Fruit fly (Drosophila melanogaster) whole organism, embryonic: ENCODE results near the gene ric8a.

ENCODE experiments used
- Aef1 ChIP-seq: fragments of 200-800 bp; sonication (Bioruptor generic); IDR thresholded peaks from 3 replicates; pipeline ENCODE4 v1.3.6; 2022; ENCODE audit warnings: missing biosample characterization, missing genetic modification characterization
- C15 ChIP-seq: fragments of 200-800 bp; sonication (Bioruptor generic); IDR thresholded peaks from 3 replicates; pipeline ENCODE4 v1.3.6; 2022; ENCODE audit warnings: missing biosample characterization, missing genetic modification characterization
- CG10147 ChIP-seq: fragments of 200-800 bp; sonication (Bioruptor generic); optimal IDR thresholded peaks from 2 replicates; lab custom pipeline; 2019; ENCODE audit warnings: missing biosample characterization, mild to moderate bottlenecking, missing genetic modification characterization, moderate library complexity
- CG10366 ChIP-seq: fragments of 200-800 bp; sonication (Bioruptor generic); IDR thresholded peaks from 2 replicates; pipeline ENCODE4 v1.3.6; 2022; ENCODE audit warnings: missing biosample characterization, missing genetic modification characterization
- CG12155 ChIP-seq: fragments of 200-800 bp; sonication (Bioruptor generic); optimal IDR thresholded peaks from 3 replicates; lab custom pipeline; 2016; ENCODE audit warnings: missing biosample characterization, missing genetic modification characterization
- CG12942 ChIP-seq: fragments of 200-800 bp; sonication (Bioruptor generic); optimal IDR thresholded peaks from 3 replicates; lab custom pipeline; 2016; ENCODE audit warnings: missing biosample characterization, missing genetic modification characterization
- CG13775 ChIP-seq: fragments of 200-800 bp; sonication (Bioruptor generic); optimal IDR thresholded peaks from 3 replicates; lab custom pipeline; 2017; ENCODE audit warnings: missing biosample characterization, mild to moderate bottlenecking, missing genetic modification characterization
- CG14860 ChIP-seq: fragments of 200-800 bp; sonication (Bioruptor generic); IDR thresholded peaks from 3 replicates; pipeline ENCODE4 v1.3.6; 2022; ENCODE audit warnings: missing biosample characterization, missing genetic modification characterization; ENCODE audit not compliant: partially characterized antibody
- CG17802 ChIP-seq: fragments of 200-800 bp; sonication (Bioruptor generic); optimal IDR thresholded peaks from 2 replicates; lab custom pipeline; 2018; ENCODE audit warnings: missing biosample characterization, mild to moderate bottlenecking, missing genetic modification characterization, moderate library complexity
- CG17912 ChIP-seq: fragments of 200-800 bp; sonication (Bioruptor generic); optimal IDR thresholded peaks from 2 replicates; lab custom pipeline; 2018; ENCODE audit warnings: missing biosample characterization, mild to moderate bottlenecking, missing genetic modification characterization
- CG31365 ChIP-seq: fragments of 200-800 bp; sonication (Bioruptor generic); optimal IDR thresholded peaks from 2 replicates; lab custom pipeline; 2018; ENCODE audit warnings: missing biosample characterization, mild to moderate bottlenecking, missing genetic modification characterization
- CG34224 ChIP-seq: fragments of 200-800 bp; sonication (Bioruptor generic); IDR thresholded peaks from 3 replicates; pipeline ENCODE4 v1.3.6; 2022; ENCODE audit warnings: missing biosample characterization, missing genetic modification characterization; ENCODE audit not compliant: partially characterized antibody
- CG3847 ChIP-seq: fragments of 200-800 bp; sonication (Bioruptor generic); IDR thresholded peaks from 2 replicates; pipeline ENCODE4 v1.3.6; 2022; ENCODE audit warnings: missing biosample characterization, missing genetic modification characterization
- CG4360 ChIP-seq: fragments of 200-800 bp; sonication (Bioruptor generic); IDR thresholded peaks from 2 replicates; pipeline ENCODE4 v1.3.6; 2022; ENCODE audit warnings: missing biosample characterization, missing genetic modification characterization
- CG5180 ChIP-seq: fragments of 200-800 bp; sonication (Bioruptor generic); optimal IDR thresholded peaks from 3 replicates; lab custom pipeline; 2017; ENCODE audit warnings: missing biosample characterization, missing genetic modification characterization, mild to moderate bottlenecking, moderate library complexity, missing genetic modification reagents
- CG6683 ChIP-seq: fragments of 200-800 bp; sonication (Bioruptor generic); optimal IDR thresholded peaks from 2 replicates; lab custom pipeline; 2017; ENCODE audit warnings: missing biosample characterization, mild to moderate bottlenecking, missing genetic modification characterization, missing genetic modification reagents
- CG7271 ChIP-seq: fragments of 200-800 bp; sonication (Bioruptor generic); optimal IDR thresholded peaks from 2 replicates; lab custom pipeline; 2018; ENCODE audit warnings: missing biosample characterization, mild to moderate bottlenecking, missing genetic modification characterization, moderate library complexity
- CG8089 ChIP-seq: fragments of 200-800 bp; sonication (Bioruptor generic); optimal IDR thresholded peaks from 3 replicates; lab custom pipeline; 2016; ENCODE audit warnings: missing biosample characterization, missing genetic modification characterization
- CG8478 ChIP-seq: fragments of >200 bp; optimal IDR thresholded peaks from 2 replicates; lab custom pipeline; 2018
- CG9437 ChIP-seq: fragments of 200-800 bp; sonication (Bioruptor generic); optimal IDR thresholded peaks from 2 replicates; lab custom pipeline; 2018; ENCODE audit warnings: missing biosample characterization, mild to moderate bottlenecking, missing genetic modification characterization
- CG9609 ChIP-seq: fragments of 200-800 bp; sonication (Bioruptor generic); optimal IDR thresholded peaks from 3 replicates; lab custom pipeline; 2016; ENCODE audit warnings: missing biosample characterization, missing genetic modification characterization
- CG9727 ChIP-seq: fragments of 200-800 bp; sonication (Bioruptor generic); optimal IDR thresholded peaks from 3 replicates; lab custom pipeline; 2017; ENCODE audit warnings: missing biosample characterization, mild to moderate bottlenecking, missing genetic modification characterization
- Dp ChIP-seq: fragments of 200-800 bp; sonication (Bioruptor generic); optimal IDR thresholded peaks from 2 replicates; lab custom pipeline; 2018; ENCODE audit warnings: missing biosample characterization, mild to moderate bottlenecking, missing genetic modification characterization, moderate library complexity
- E2f2 ChIP-seq: fragments of 200-800 bp; sonication (Bioruptor generic); IDR thresholded peaks from 2 replicates; pipeline ENCODE4 v1.3.6; 2022; ENCODE audit warnings: missing biosample characterization, missing genetic modification characterization
- ERR ChIP-seq: fragments of 200-800 bp; sonication (Bioruptor generic); optimal IDR thresholded peaks from 2 replicates; lab custom pipeline; 2016; ENCODE audit warnings: missing biosample characterization, missing genetic modification characterization
- Ets97D ChIP-seq: fragments of 200-800 bp; sonication (Bioruptor generic); optimal IDR thresholded peaks from 3 replicates; lab custom pipeline; 2016; ENCODE audit warnings: missing biosample characterization, missing genetic modification characterization
- Lpt ChIP-seq: fragments of >200 bp; optimal IDR thresholded peaks from 2 replicates; lab custom pipeline; 2018; ENCODE audit warnings: missing biosample characterization, missing genetic modification characterization
- MBD-R2 ChIP-seq: fragments of 200-800 bp; sonication (Bioruptor generic); IDR thresholded peaks from 2 replicates; pipeline ENCODE4 v1.3.6; 2022; ENCODE audit warnings: missing biosample characterization, missing genetic modification characterization
- Mad ChIP-seq: fragments of 200-800 bp; sonication (Bioruptor generic); optimal IDR thresholded peaks from 2 replicates; lab custom pipeline; 2016; ENCODE audit warnings: missing biosample characterization, missing genetic modification characterization
- Myb ChIP-seq: fragments of 200-800 bp; sonication (Bioruptor generic); optimal IDR thresholded peaks from 2 replicates; lab custom pipeline; 2016; ENCODE audit warnings: missing biosample characterization, missing genetic modification characterization
- Nf-YB ChIP-seq: fragments of 200-800 bp; sonication (Bioruptor generic); optimal IDR thresholded peaks from 3 replicates; lab custom pipeline; 2019; ENCODE audit warnings: missing biosample characterization, mild to moderate bottlenecking, missing genetic modification characterization, moderate library complexity
- Optix ChIP-seq: fragments of 200-800 bp; sonication (Bioruptor generic); IDR thresholded peaks from 3 replicates; pipeline ENCODE4 v1.3.6; 2022; ENCODE audit warnings: missing biosample characterization, missing genetic modification characterization
- Stat92E ChIP-seq, 3 experiments: fragments of >200 bp in 2 of 3; fragments of 200-800 bp in 1 of 3; sonication (Bioruptor generic) in 1 of 3; optimal IDR thresholded peaks; 2 replicates each; lab custom pipeline; 2017 to 2019; ENCODE audit warnings: missing biosample characterization in 3 of 3, missing genetic modification characterization in 3 of 3, mild to moderate bottlenecking in 1 of 3, moderate library complexity in 1 of 3
- abd-A ChIP-seq: fragments of 200-800 bp; sonication (Bioruptor generic); optimal IDR thresholded peaks from 3 replicates; lab custom pipeline; 2019; ENCODE audit warnings: missing biosample characterization, mild to moderate bottlenecking, missing genetic modification characterization, moderate library complexity
- chm ChIP-seq: fragments of 200-800 bp; sonication (Bioruptor generic); IDR thresholded peaks from 2 replicates; pipeline ENCODE4 v1.3.6; 2022; ENCODE audit warnings: missing biosample characterization, missing genetic modification characterization
- dm ChIP-seq: fragments of 200-800 bp; sonication (Bioruptor generic); optimal IDR thresholded peaks from 3 replicates; lab custom pipeline; 2016; ENCODE audit warnings: missing biosample characterization, missing genetic modification characterization
- dpn ChIP-seq, 2 experiments: fragments of 200-800 bp; sonication (Bioruptor generic); optimal IDR thresholded peaks; 3 replicates each; lab custom pipeline; 2016; ENCODE audit warnings: missing biosample characterization in 2 of 2, missing genetic modification characterization in 2 of 2
- fru ChIP-seq: fragments of >200 bp; optimal IDR thresholded peaks from 2 replicates; lab custom pipeline; 2017
- gsb-n ChIP-seq: fragments of 200-800 bp; sonication (Bioruptor generic); optimal IDR thresholded peaks from 3 replicates; lab custom pipeline; 2018; ENCODE audit warnings: missing biosample characterization, mild to moderate bottlenecking, missing genetic modification characterization
- lilli ChIP-seq: fragments of 200-800 bp; sonication (Bioruptor generic); optimal IDR thresholded peaks from 3 replicates; lab custom pipeline; 2016; ENCODE audit warnings: missing biosample characterization, missing genetic modification characterization
- nom ChIP-seq: fragments of 200-800 bp; sonication (Bioruptor generic); optimal IDR thresholded peaks from 2 replicates; lab custom pipeline; 2017; ENCODE audit warnings: missing biosample characterization, missing genetic modification characterization, mild to moderate bottlenecking, moderate library complexity, missing genetic modification reagents
- pan ChIP-seq, 4 experiments: fragments of >200 bp in 3 of 4; fragments of 200-800 bp in 1 of 4; sonication (Bioruptor generic) in 1 of 4; optimal IDR thresholded peaks in 3 of 4; IDR thresholded peaks in 1 of 4; 2 replicates each; pipeline versions ENCODE4 v1.3.6 to Lab custom; 2017 to 2022; ENCODE audit warnings: missing biosample characterization in 2 of 4, missing genetic modification characterization in 2 of 4, mixed read lengths in 1 of 4
- pnt ChIP-seq: fragments of 200-800 bp; sonication (Bioruptor generic); optimal IDR thresholded peaks from 3 replicates; lab custom pipeline; 2016; ENCODE audit warnings: missing biosample characterization, missing genetic modification characterization
- salm ChIP-seq: fragments of 200-800 bp; sonication (Bioruptor generic); optimal IDR thresholded peaks from 2 replicates; lab custom pipeline; 2018; ENCODE audit warnings: missing biosample characterization, mild to moderate bottlenecking, missing genetic modification characterization
- sc ChIP-seq, 3 experiments: fragments of >200 bp in 2 of 3; fragments of 200-800 bp in 1 of 3; sonication (Bioruptor generic) in 1 of 3; optimal IDR thresholded peaks; 2 replicates in 2 of 3; 3 replicates in 1 of 3; lab custom pipeline; 2017; ENCODE audit warnings: mild to moderate bottlenecking in 1 of 3, missing biosample characterization in 1 of 3, missing genetic modification characterization in 1 of 3, missing genetic modification reagents in 1 of 3
- slp2 ChIP-seq: fragments of 200-800 bp; sonication (Bioruptor generic); optimal IDR thresholded peaks from 2 replicates; lab custom pipeline; 2016; ENCODE audit warnings: missing biosample characterization, missing genetic modification characterization
- sob ChIP-seq: fragments of 200-800 bp; sonication (Bioruptor generic); IDR thresholded peaks from 2 replicates; pipeline ENCODE4 v1.3.6; 2022; ENCODE audit warnings: missing biosample characterization, missing genetic modification characterization
- twi ChIP-seq: fragments of 200-800 bp; optimal IDR thresholded peaks from 2 replicates; lab custom pipeline; 2019; ENCODE audit warnings: missing biosample characterization, mild to moderate bottlenecking, missing genetic modification characterization, moderate library complexity
- zfh1 ChIP-seq: fragments of 200-800 bp; sonication (Bioruptor generic); IDR thresholded peaks from 3 replicates; pipeline ENCODE4 v1.3.6; 2022; ENCODE audit warnings: missing biosample characterization, missing genetic modification characterization
- zfh2 ChIP-seq: fragments of 200-800 bp; sonication (Bioruptor generic); optimal IDR thresholded peaks from 2 replicates; lab custom pipeline; 2016; ENCODE audit warnings: missing biosample characterization, missing genetic modification characterization

Gene ric8a

DNA sequence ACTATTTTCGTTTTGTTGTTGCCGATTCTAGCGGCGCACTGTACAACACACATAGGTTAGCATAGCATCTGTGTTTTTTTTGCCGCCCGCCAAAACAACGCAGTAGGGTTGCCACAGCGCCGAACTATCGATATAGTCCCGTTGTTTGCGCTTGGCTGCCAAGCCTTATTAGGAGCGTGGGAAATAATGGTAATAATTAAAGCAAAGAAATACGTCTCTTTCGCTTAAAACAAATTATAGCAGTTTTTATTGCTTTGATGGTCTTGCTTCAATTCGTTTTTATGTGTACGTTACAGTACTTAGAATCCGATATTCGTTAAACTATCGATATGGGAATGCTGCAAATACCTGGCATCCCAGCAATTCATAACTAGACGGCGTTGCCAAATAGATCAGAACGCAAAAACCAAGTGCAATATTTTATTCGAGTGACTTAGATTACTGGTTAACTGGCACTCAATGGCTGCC lies 12.5 kb upstream of the ric8a start, which contains the start of the genes mxc and Larp7 (continued):
- TF ChIP-seq CG34224 (GFP tag; lab: Robert Waterston, UW) (peak; percentile 83), dm (peak; percentile 76), pan (optimal IDR thresholded peaks at IDR 0.05; lab: Kevin White, UChicago) (no peak), pan (GFP tag; optimal IDR thresholded peaks at IDR 0.05 in 1 of 2, IDR thresholded peaks at IDR 0.05 in 1 of 2) (peak in 1 of 2 experiments; percentile 38), CG5180 (GFP tag; lab: Kevin White, UChicago) (no peak), Lpt (GFP tag; lab: Kevin White, UChicago) (no peak), E2f2 (GFP tag; lab: Robert Waterston, UW) (peak; percentile 77), CG14860 (peak; percentile 80), fru (no peak), zfh1 (GFP tag; lab: Robert Waterston, UW) (no peak), twi (peak; percentile 69), Aef1 (GFP tag; lab: Robert Waterston, UW) (peak; percentile 62), Nf-YB (peak; percentile 2), CG17802 (peak; percentile 16), CG6683 (GFP tag; lab: Kevin White, UChicago) (no peak), CG8478 (no peak), abd-A (tag; lab: Kevin White, UChicago) (no peak), CG31365 (tag; lab: Kevin White, UChicago) (no peak), nom (no peak), Optix (peak; percentile 32; the same call in 1 of the 3 replicates), CG7271 (tag; lab: Kevin White, UChicago) (no peak), dpn (GFP tag; optimal IDR thresholded peaks at IDR 0.05; lab: Kevin White, UChicago) (peak; percentile 66 to 73), Mad (GFP tag; lab: Kevin White, UChicago) (peak; percentile 47), Stat92E (GFP tag; optimal IDR thresholded peaks at IDR 0.05; lab: Kevin White, UChicago) (no peak), sob (GFP tag; lab: Robert Waterston, UW) (peak; percentile 38; the same call in 1 of the 2 replicates), pnt (peak; percentile 67), salm (tag; lab: Kevin White, UChicago) (no peak), CG17912 (GFP tag; lab: Kevin White, UChicago) (peak; percentile 4), CG8089 (GFP tag; lab: Kevin White, UChicago) (peak; percentile 42), CG12942 (GFP tag; lab: Kevin White, UChicago) (peak; percentile 25), slp2 (peak; percentile 57), Myb (GFP tag; lab: Kevin White, UChicago) (peak; percentile 76), chm (GFP tag; lab: Robert Waterston, UW) (no peak), sc (optimal IDR thresholded peaks at IDR 0.05; lab: Kevin White, UChicago) (no peak), sc (GFP tag; optimal IDR thresholded peaks at IDR 0.05; lab: Kevin White, UChicago) (no peak), CG13775 (GFP tag; lab: Kevin White, UChicago) (peak; percentile 61), ERR (GFP tag; lab: Kevin White, UChicago) (peak; percentile 24), zfh2 (GFP tag; lab: Kevin White, UChicago) (peak; percentile 77), CG10366 (GFP tag; lab: Robert Waterston, UW) (peak; percentile 38; the same call in 1 of the 2 replicates), gsb-n (tag; lab: Kevin White, UChicago) (no peak), CG9437 (GFP tag; lab: Kevin White, UChicago) (peak; percentile 44), CG3847 (peak; percentile 85), CG12155 (GFP tag; lab: Kevin White, UChicago) (peak; percentile 65), Ets97D (GFP tag; lab: Kevin White, UChicago) (peak; percentile 64), MBD-R2 (GFP tag; lab: Robert Waterston, UW) (peak; percentile 80), CG9727 (GFP tag; lab: Kevin White, UChicago) (peak; percentile 61), CG10147 (GFP tag; lab: Kevin White, UChicago) (no peak), lilli (GFP tag; lab: Kevin White, UChicago) (peak; percentile 74), CG4360 (GFP tag; lab: Robert Waterston, UW) (0 out of 2 replicates have a peak, but pooled peaks have one; percentile 32), CG9609 (peak; percentile 76), Dp (GFP tag; lab: Kevin White, UChicago) (peak; percentile 68), C15 (GFP tag; lab: Robert Waterston, UW) (no peak)
